Worm (Caenorhabditis elegans): ENCODE measurements around the gene srh-129.
A peak's percentile ranks its signal among the peaks of the same experiment; 100 is the strongest.

srh-129 gene

DNA sequence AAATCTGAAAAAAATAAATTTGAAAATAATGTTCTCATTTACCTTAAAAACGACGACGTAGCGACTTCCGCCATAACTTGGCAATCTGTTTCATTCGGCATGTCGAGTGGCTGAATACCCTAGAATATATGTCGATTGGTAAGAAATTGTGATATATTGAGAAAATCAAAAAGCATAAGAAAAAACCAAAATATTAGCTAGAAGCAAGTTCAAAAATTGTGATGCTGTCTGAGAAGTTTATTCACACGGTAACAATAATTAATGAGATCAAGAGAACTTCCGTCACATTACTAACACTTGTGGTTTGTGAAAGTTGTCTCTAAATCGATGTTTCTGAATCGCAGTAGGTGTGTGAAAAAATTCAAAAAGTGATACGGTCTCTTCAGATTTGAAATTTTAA lies 41.7 kb downstream of the srh-129 start, which contains the start of gene srab-1:
Gene srab-1 (minus strand): TSS at position 101 of the 400 bp plus-strand sequence.
- no peak for TF ChIP-seq lir-3 (tag; optimal IDR thresholded peaks at IDR 0.05)
- TF ChIP-seq hlh-30 (tag; optimal IDR thresholded peaks at IDR 0.05; ENCODE audit: insufficient read depth) = no peak
- TF ChIP-seq F44E2.7 (GFP tag; IDR thresholded peaks at IDR 0.05) = no peak
- TF ChIP-seq snpc-1.2 (GFP tag; IDR thresholded peaks at IDR 0.05) = no peak
- no peak for TF ChIP-seq aly-2 (tag; optimal IDR thresholded peaks at IDR 0.05)
- no peak for TF ChIP-seq mxl-2 (GFP tag; conservative IDR thresholded peaks at IDR 0.05)

DNA sequence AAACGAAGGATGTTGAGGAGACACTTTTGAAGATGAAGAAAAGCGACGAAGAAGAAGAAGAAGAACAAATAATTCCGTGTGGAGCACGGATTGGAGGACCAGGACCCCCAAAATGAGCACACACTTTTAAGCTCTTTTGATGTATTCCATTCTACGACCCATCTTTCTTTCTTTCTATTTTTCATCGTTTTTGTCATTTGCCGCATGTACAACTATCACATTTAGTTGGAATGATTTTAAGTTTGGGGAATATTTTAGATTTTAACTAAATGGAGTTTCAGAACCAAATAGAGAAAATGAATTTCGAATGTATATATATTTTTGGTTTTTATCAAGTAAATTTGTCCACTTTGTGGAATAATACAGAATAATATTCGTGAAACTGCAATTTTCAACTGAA lies 44.8 kb downstream of the srh-129 start, which contains the start of gene unc-46:
Gene unc-46 (minus strand): TSS at position 101 of the 400 bp plus-strand sequence.
- TF ChIP-seq saeg-2 (GFP tag; IDR thresholded peaks at IDR 0.05) = no peak
- no peak for TF ChIP-seq jun-1 (tag; optimal IDR thresholded peaks at IDR 0.05)
- TF ChIP-seq unc-62 (GFP tag; optimal IDR thresholded peaks at IDR 0.05 in 1 of 2) = peak in 1 of 2 experiments; percentile 61
- no peak for TF ChIP-seq unc-62 (tag; optimal IDR thresholded peaks at IDR 0.05)
- no peak for TF ChIP-seq Y48G9A.11 (GFP tag; IDR thresholded peaks at IDR 0.05)

DNA sequence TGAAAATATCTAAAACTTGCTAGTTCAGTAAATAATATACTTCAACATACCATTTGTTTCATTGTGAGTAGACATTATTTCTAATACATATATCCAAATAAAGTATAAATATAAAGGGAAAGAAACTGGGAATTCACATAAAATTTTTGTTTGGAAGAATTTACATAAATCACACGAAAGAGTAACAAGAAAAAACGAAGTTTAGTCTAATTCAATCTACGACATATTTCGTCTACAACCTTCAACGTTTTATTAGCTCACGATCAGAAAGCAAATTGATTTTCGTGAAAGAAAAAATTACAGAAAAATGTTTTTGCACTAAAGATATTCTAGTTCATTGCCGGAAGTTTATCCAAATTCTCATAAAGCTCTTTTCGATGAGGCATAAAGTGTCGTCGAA lies 46.6 kb downstream of the srh-129 start, which contains the start of gene C04F5.2:
Gene C04F5.2 (minus strand): TSS at position 101 of the 400 bp plus-strand sequence.
- no peak for TF ChIP-seq lin-1 (GFP tag; IDR thresholded peaks at IDR 0.05)
- TF ChIP-seq tra-1 (GFP tag; IDR thresholded peaks at IDR 0.05) = no peak
- TF ChIP-seq T26A8.4 (GFP tag; IDR thresholded peaks at IDR 0.05) = no peak
- TF ChIP-seq ztf-7 (tag; optimal IDR thresholded peaks at IDR 0.05) = no peak
- TF ChIP-seq ctbp-1 (GFP tag; IDR thresholded peaks at IDR 0.05) = no peak
- TF ChIP-seq fkh-10 (GFP tag; optimal IDR thresholded peaks at IDR 0.05) = no peak
- no peak for TF ChIP-seq nhr-10 (tag; optimal IDR thresholded peaks at IDR 0.05)
- no peak for TF ChIP-seq mdt-29 (GFP tag; IDR thresholded peaks at IDR 0.05)
- TF ChIP-seq saeg-2 (GFP tag; IDR thresholded peaks at IDR 0.05) = no peak
- TF ChIP-seq unc-130 (GFP tag; optimal IDR thresholded peaks at IDR 0.05) = no peak
- no peak for TF ChIP-seq T20F7.1 (GFP tag; optimal IDR thresholded peaks at IDR 0.05)
- no peak for TF ChIP-seq hlh-11 (tag; optimal IDR thresholded peaks at IDR 0.05)
- TF ChIP-seq php-3 (GFP tag; IDR thresholded peaks at IDR 0.05) = no peak
- TF ChIP-seq ztf-11 (tag; optimal IDR thresholded peaks at IDR 0.05) = no peak
- no peak for TF ChIP-seq egl-43 (GFP tag; IDR thresholded peaks at IDR 0.05)
- TF ChIP-seq rbr-2 (tag; optimal IDR thresholded peaks at IDR 0.05) = no peak
- no peak for TF ChIP-seq daf-19 (GFP tag; conservative IDR thresholded peaks at IDR 0.05)
- no peak for TF ChIP-seq daf-12 (tag; optimal IDR thresholded peaks at IDR 0.05)
